Worm (Caenorhabditis elegans) whole organism, early embryonic: Measurements from ENCODE around the gene Y38F1A.2.

Experiments used
- B0310.2 ChIP-seq: sonication (generic microtip); optimal IDR thresholded peaks from 2 replicates; lab custom pipeline; 2016; ENCODE audit warnings: mild to moderate bottlenecking, missing genetic modification characterization, missing compliant biosample characterization
- F13C5.2 ChIP-seq: sonication (generic microtip); optimal IDR thresholded peaks from 2 replicates; lab custom pipeline; 2017; ENCODE audit warnings: mild to moderate bottlenecking, missing genetic modification characterization, inconsistent platforms, missing compliant biosample characterization
- aly-1 ChIP-seq: sonication (generic microtip); optimal IDR thresholded peaks from 2 replicates; lab custom pipeline; 2016; ENCODE audit warnings: missing genetic modification characterization, missing compliant biosample characterization
- ama-1 ChIP-seq: fragments of 150-350 bp; optimal IDR thresholded peaks from 2 replicates; lab custom pipeline; 2014
- ceh-13 ChIP-seq: fragments of 200-800 bp; sonication (Bioruptor generic); optimal IDR thresholded peaks from 2 replicates; lab custom pipeline; 2018; ENCODE audit warnings: mild to moderate bottlenecking, missing genetic modification characterization, missing compliant biosample characterization
- ceh-36 ChIP-seq: sonication (generic microtip); optimal IDR thresholded peaks from 2 replicates; lab custom pipeline; 2016; ENCODE audit warnings: missing genetic modification characterization, inconsistent platforms, missing compliant biosample characterization
- ets-7 ChIP-seq: sonication (generic microtip); optimal IDR thresholded peaks from 2 replicates; lab custom pipeline; 2016; ENCODE audit warnings: missing genotype, missing genetic modification characterization, missing compliant biosample characterization
- flt-1 ChIP-seq: fragments of 200-800 bp; sonication (Bioruptor generic); IDR thresholded peaks from 2 replicates; pipeline ENCODE4 v1.3.6; 2022; ENCODE audit warnings: missing genetic modification characterization, missing compliant biosample characterization
- hmbx-1 ChIP-seq: sonication (generic microtip); optimal IDR thresholded peaks from 2 replicates; lab custom pipeline; 2016; ENCODE audit warnings: mild to moderate bottlenecking, missing genetic modification characterization, missing compliant biosample characterization
- hmg-4 ChIP-seq: fragments of 200-800 bp; sonication (Bioruptor generic); optimal IDR thresholded peaks from 2 replicates; lab custom pipeline; 2018; ENCODE audit warnings: mild to moderate bottlenecking, missing genetic modification characterization, missing compliant biosample characterization
- hnd-1 ChIP-seq: sonication (generic microtip); optimal IDR thresholded peaks from 2 replicates; lab custom pipeline; 2016; ENCODE audit warnings: missing genetic modification characterization, missing compliant biosample characterization
- pes-1 ChIP-seq: fragments of 200-800 bp; sonication (Bioruptor generic); IDR thresholded peaks from 2 replicates; pipeline ENCODE4 v1.3.6; 2022; ENCODE audit warnings: missing genetic modification reagents, missing genetic modification characterization, missing compliant biosample characterization
- scrt-1 ChIP-seq: fragments of 200-800 bp; sonication (Bioruptor generic); IDR thresholded peaks from 2 replicates; pipeline ENCODE4 v1.3.6; 2022; ENCODE audit warnings: missing genetic modification characterization, missing compliant biosample characterization
- sea-1 ChIP-seq: fragments of 200-800 bp; sonication (Bioruptor generic); conservative IDR thresholded peaks from 2 replicates; pipeline ENCODE4 v1.3.6; 2022; ENCODE audit warnings: missing genetic modification characterization, missing compliant biosample characterization
- tbx-11 ChIP-seq: fragments of 200-800 bp; sonication (Bioruptor generic); IDR thresholded peaks from 2 replicates; pipeline ENCODE4 v1.3.6; 2022; ENCODE audit warnings: missing genetic modification characterization, missing compliant biosample characterization
- tbx-37 ChIP-seq: fragments of 200-800 bp; sonication (Bioruptor generic); conservative IDR thresholded peaks from 2 replicates; pipeline ENCODE4 v1.3.6; 2022; ENCODE audit warnings: missing genetic modification reagents, missing genetic modification characterization, missing compliant biosample characterization
- tra-4 ChIP-seq: sonication (generic microtip); optimal IDR thresholded peaks from 2 replicates; lab custom pipeline; 2017; ENCODE audit warnings: missing genetic modification characterization, missing compliant biosample characterization

The Y38F1A.2 gene

ce11 chrII:12996249-12996648, 41.5 kb downstream of the Y38F1A.2 start, which contains the start of gene hphd-1:
hphd-1 (minus strand) TSS chrII:12996571.
- TF ChIP-seq scrt-1 (GFP tag; lab: Robert Waterston, UW) (no peak), pes-1 (GFP tag; lab: Robert Waterston, UW) (no peak), aly-1 (no peak), ceh-36 (tag; lab: Kevin White, UChicago) (no peak), sea-1 (GFP tag; lab: Robert Waterston, UW) (no peak), ets-7 (no peak), F13C5.2 (tag; lab: Kevin White, UChicago) (no peak), tbx-37 (no peak), hmbx-1 (tag; lab: Kevin White, UChicago) (no peak), hmg-4 (GFP tag; lab: Kevin White, UChicago) (no peak), tra-4 (tag; lab: Kevin White, UChicago) (no peak), tbx-11 (GFP tag; lab: Robert Waterston, UW) (no peak), B0310.2 (tag; lab: Kevin White, UChicago) (no peak), hnd-1 (tag; lab: Kevin White, UChicago) (no peak), ama-1 (lab: Kevin White, UChicago) (no peak), flt-1 (GFP tag; lab: Robert Waterston, UW) (no peak)

DNA sequence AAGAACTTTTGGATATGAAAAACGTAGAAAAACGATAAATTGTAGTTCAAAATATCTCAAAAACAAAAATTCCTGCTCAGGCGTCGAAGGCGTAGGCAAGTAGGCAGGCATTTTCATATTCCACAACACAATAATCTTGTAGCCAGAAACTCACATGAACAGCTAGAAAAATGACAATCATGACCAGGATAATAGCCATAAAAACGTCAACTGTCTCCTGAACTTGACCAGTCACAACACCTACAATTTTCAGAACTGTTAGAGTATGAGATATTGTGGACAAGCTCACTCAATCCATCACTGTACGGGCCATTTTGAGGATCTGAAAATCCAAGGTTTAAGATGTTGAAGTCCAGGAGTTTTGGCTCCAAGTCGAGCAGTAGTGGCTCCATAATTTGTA, 42.7 kb downstream of the Y38F1A.2 start, which contains the start of gene Y38F1A.7:
Gene Y38F1A.7 (minus strand): TSS at position 392 of the 400 bp plus-strand sequence.
- TF ChIP-seq hmg-4 (GFP tag; lab: Kevin White, UChicago) (no peak), ets-7 (no peak), ama-1 (lab: Kevin White, UChicago) (no peak), aly-1 (no peak), ceh-36 (tag; lab: Kevin White, UChicago) (no peak), scrt-1 (GFP tag; lab: Robert Waterston, UW) (no peak), sea-1 (GFP tag; lab: Robert Waterston, UW) (no peak), hmbx-1 (tag; lab: Kevin White, UChicago) (no peak), B0310.2 (tag; lab: Kevin White, UChicago) (no peak)

DNA sequence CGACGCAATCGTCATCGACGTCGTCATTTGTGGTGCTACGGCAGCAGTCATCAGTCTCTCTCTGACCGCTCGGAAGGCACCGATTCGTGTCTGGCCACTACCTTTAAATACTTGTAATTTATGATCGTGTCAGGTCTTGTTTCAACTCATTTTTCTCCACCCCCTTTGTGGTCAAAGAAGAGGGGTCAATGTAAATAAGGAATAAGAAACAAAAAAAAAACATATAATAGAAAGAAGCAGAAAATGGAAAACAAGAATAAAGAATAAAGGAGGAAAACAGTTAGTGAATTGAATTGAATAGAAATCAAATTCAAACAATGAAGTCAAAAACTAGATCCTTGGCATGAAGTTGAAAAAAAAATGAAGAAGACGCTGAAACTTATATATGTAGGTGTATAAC, 46.0 kb downstream of the Y38F1A.2 start, which contains the start of gene Y38F1A.8:
Gene Y38F1A.8 (minus strand): TSS at position 101 of the 400 bp plus-strand sequence.
- TF ChIP-seq hmbx-1 (tag; lab: Kevin White, UChicago) = no peak
- TF ChIP-seq aly-1 = no peak
- TF ChIP-seq hnd-1 (tag; lab: Kevin White, UChicago) = no peak
- TF ChIP-seq tra-4 (tag; lab: Kevin White, UChicago) = no peak
- no peak for TF ChIP-seq F13C5.2 (tag; lab: Kevin White, UChicago)
- no peak for TF ChIP-seq hmg-4 (GFP tag; lab: Kevin White, UChicago)
- TF ChIP-seq sea-1 (GFP tag; lab: Robert Waterston, UW) = no peak
- TF ChIP-seq ceh-36 (tag; lab: Kevin White, UChicago) = no peak
- TF ChIP-seq B0310.2 (tag; lab: Kevin White, UChicago) = no peak

ce11 chrII:13003244-13003643, 48.5 kb downstream of the Y38F1A.2 start:
- TF ChIP-seq F13C5.2 (tag; lab: Kevin White, UChicago) = no peak
- no peak for TF ChIP-seq hmg-4 (GFP tag; lab: Kevin White, UChicago)
- TF ChIP-seq hnd-1 (tag; lab: Kevin White, UChicago) = no peak
- no peak for TF ChIP-seq tbx-11 (GFP tag; lab: Robert Waterston, UW)
- no peak for TF ChIP-seq ceh-36 (tag; lab: Kevin White, UChicago)
- TF ChIP-seq ets-7 = no peak
- TF ChIP-seq scrt-1 (GFP tag; lab: Robert Waterston, UW) = no peak
- TF ChIP-seq hmbx-1 (tag; lab: Kevin White, UChicago) = no peak
- TF ChIP-seq tra-4 (tag; lab: Kevin White, UChicago) = no peak
- TF ChIP-seq sea-1 (GFP tag; lab: Robert Waterston, UW) = no peak
- TF ChIP-seq ceh-13 = no peak
- TF ChIP-seq tbx-37 = no peak
- no peak for TF ChIP-seq ama-1 (lab: Kevin White, UChicago)
- no peak for TF ChIP-seq pes-1 (GFP tag; lab: Robert Waterston, UW)
- TF ChIP-seq flt-1 (GFP tag; lab: Robert Waterston, UW) = no peak
- no peak for TF ChIP-seq aly-1
- TF ChIP-seq B0310.2 (tag; lab: Kevin White, UChicago) = no peak

- TF ChIP-seq ama-1 (lab: Kevin White, UChicago) = no peak
- no peak for TF ChIP-seq tbx-11 (GFP tag; lab: Robert Waterston, UW)
- TF ChIP-seq sea-1 (GFP tag; lab: Robert Waterston, UW) = no peak
- no peak for TF ChIP-seq ceh-36 (tag; lab: Kevin White, UChicago)
- TF ChIP-seq hmg-4 (GFP tag; lab: Kevin White, UChicago) = no peak
- no peak for TF ChIP-seq aly-1
- TF ChIP-seq hnd-1 (tag; lab: Kevin White, UChicago) = no peak
- TF ChIP-seq F13C5.2 (tag; lab: Kevin White, UChicago) = no peak
- no peak for TF ChIP-seq tra-4 (tag; lab: Kevin White, UChicago)
- TF ChIP-seq flt-1 (GFP tag; lab: Robert Waterston, UW) = no peak
- no peak for TF ChIP-seq tbx-37
- no peak for TF ChIP-seq scrt-1 (GFP tag; lab: Robert Waterston, UW)
- no peak for TF ChIP-seq hmbx-1 (tag; lab: Kevin White, UChicago)
- TF ChIP-seq B0310.2 (tag; lab: Kevin White, UChicago) = no peak
- TF ChIP-seq pes-1 (GFP tag; lab: Robert Waterston, UW) = no peak
- TF ChIP-seq ets-7 = no peak
- no peak for TF ChIP-seq ceh-13
Observed at ce11 chrII:13004160-13004871, 49.6 kb downstream of the Y38F1A.2 start.

ce11 chrII:13004872-13005252, 50.1 kb downstream of the Y38F1A.2 start:
- TF ChIP-seq ama-1 (lab: Kevin White, UChicago) = no peak

- TF ChIP-seq hnd-1 (tag; lab: Kevin White, UChicago) (no peak), tbx-37 (no peak), B0310.2 (tag; lab: Kevin White, UChicago) (no peak), hmbx-1 (tag; lab: Kevin White, UChicago) (no peak), ceh-13 (no peak), hmg-4 (GFP tag; lab: Kevin White, UChicago) (no peak), ceh-36 (tag; lab: Kevin White, UChicago) (no peak), pes-1 (GFP tag; lab: Robert Waterston, UW) (no peak), ets-7 (no peak), scrt-1 (GFP tag; lab: Robert Waterston, UW) (no peak), tbx-11 (GFP tag; lab: Robert Waterston, UW) (no peak), aly-1 (no peak), F13C5.2 (tag; lab: Kevin White, UChicago) (no peak), flt-1 (GFP tag; lab: Robert Waterston, UW) (no peak), tra-4 (tag; lab: Kevin White, UChicago) (no peak), sea-1 (GFP tag; lab: Robert Waterston, UW) (no peak), ama-1 (lab: Kevin White, UChicago) (no peak)
Observed at ce11 chrII:13006283-13006682, 51.5 kb downstream of the Y38F1A.2 start.
